Fruit fly (Drosophila melanogaster): ENCODE measurements around the gene wkd.

wkd gene

DNA sequence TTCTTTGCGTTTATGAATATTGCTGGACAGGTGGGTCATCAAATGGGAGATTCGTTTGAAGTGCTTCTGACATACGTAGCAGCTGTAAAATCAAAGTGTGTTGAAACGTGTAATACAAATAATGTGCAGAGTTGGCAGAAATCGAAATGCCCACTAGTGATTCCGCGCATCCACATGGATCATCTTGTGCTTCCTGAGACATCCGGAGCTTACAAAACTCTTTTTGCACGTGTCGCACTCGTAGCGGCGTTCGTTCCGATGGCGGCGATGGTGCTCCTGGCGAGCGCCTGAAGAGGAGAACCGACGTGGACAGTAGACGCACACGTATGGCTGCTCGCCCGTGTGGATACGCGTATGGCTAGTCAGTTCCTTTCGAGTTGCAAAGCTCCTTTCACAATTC lies 44.2 kb downstream of the wkd start, which contains the start of gene Zaf1:
TSS of gene Zaf1 (minus strand) at position 101 of the 400 bp plus-strand sequence.
- TF ChIP-seq insv (optimal IDR thresholded peaks at IDR 0.05) (no peak), Myc (optimal IDR thresholded peaks at IDR 0.05) (no peak), Sin3A (optimal IDR thresholded peaks at IDR 0.05) (no peak), h (optimal IDR thresholded peaks at IDR 0.05) (no peak), ttk (optimal IDR thresholded peaks at IDR 0.05) (no peak), psq (optimal IDR thresholded peaks at IDR 0.05) (no peak)

dm6 chr3R:11626571-11626970 lies 45.2 kb downstream of the wkd start, which contains the start of the genes CG6813 and CG18764:
TSS of gene CG6813 (minus strand) at chr3R:11626638.
TSS of gene CG18764 (plus strand) at chr3R:11626889.
- TF ChIP-seq Sin3A (optimal IDR thresholded peaks at IDR 0.05) (no peak), ttk (optimal IDR thresholded peaks at IDR 0.05) (no peak), insv (optimal IDR thresholded peaks at IDR 0.05) (no peak), psq (optimal IDR thresholded peaks at IDR 0.05) (no peak), h (optimal IDR thresholded peaks at IDR 0.05) (no peak), Myc (optimal IDR thresholded peaks at IDR 0.05) (no peak)

- TF ChIP-seq Sin3A (optimal IDR thresholded peaks at IDR 0.05) (no peak), psq (optimal IDR thresholded peaks at IDR 0.05) (no peak), ttk (optimal IDR thresholded peaks at IDR 0.05) (no peak), insv (optimal IDR thresholded peaks at IDR 0.05) (no peak), h (optimal IDR thresholded peaks at IDR 0.05) (no peak), Myc (optimal IDR thresholded peaks at IDR 0.05) (no peak)
Observed at dm6 chr3R:11628416-11629041, 47.2 kb downstream of the wkd start, which contains the start of gene CG14712. TSS of gene CG14712 (plus strand) at chr3R:11628759.

All from Kc167 (cell line).